Fruit fly (Drosophila melanogaster): ENCODE measurements around the gene ScsbetaA.

Gene ScsbetaA

dm6 chr3R:8890441-8890840, 48.1 kb upstream of the ScsbetaA start (continued):
- TF ChIP-seq CG15601 (tag; optimal IDR thresholded peaks at IDR 0.05), result no peak
- peak; percentile 56 for TF ChIP-seq sens (GFP tag)
- TF ChIP-seq D19B (GFP tag; optimal IDR thresholded peaks at IDR 0.05), result peak; percentile 4
- no peak for TF ChIP-seq CG7745 (tag; optimal IDR thresholded peaks at IDR 0.05)
- TF ChIP-seq lab (GFP tag; optimal IDR thresholded peaks at IDR 0.05), result peak; percentile 24
- TF ChIP-seq Scr (GFP tag; IDR thresholded peaks at IDR 0.05; ENCODE audit: partially characterized antibody), result no peak
- peak; percentile 72 for TF ChIP-seq Med (GFP tag)
- 0 out of 4 replicates have a peak, but pooled peaks have one; percentile 4 for TF ChIP-seq chinmo (GFP tag; IDR thresholded peaks at IDR 0.05; ENCODE audit: partially characterized antibody)
- peak; percentile 7 for TF ChIP-seq CG5180 (GFP tag; optimal IDR thresholded peaks at IDR 0.05)
- no peak for TF ChIP-seq tna (GFP tag; IDR thresholded peaks at IDR 0.05; ENCODE audit: partially characterized antibody)
- TF ChIP-seq zf30C (GFP tag; optimal IDR thresholded peaks at IDR 0.05), result no peak
- no peak for TF ChIP-seq trh (GFP tag; optimal IDR thresholded peaks at IDR 0.05)
- no peak for TF ChIP-seq hb (GFP tag; IDR thresholded peaks at IDR 0.05; ENCODE audit: partially characterized antibody)
- TF ChIP-seq CG2678 (tag; optimal IDR thresholded peaks at IDR 0.05), result peak; percentile 45
- 0 out of 3 replicates have a peak, but pooled peaks have one; percentile 31 for TF ChIP-seq dysf (GFP tag; IDR thresholded peaks at IDR 0.05)
- peak; percentile 27; the same call in 1 of the 2 replicates for TF ChIP-seq E2f2 (GFP tag; IDR thresholded peaks at IDR 0.05)
- TF ChIP-seq Hmr (GFP tag; optimal IDR thresholded peaks at IDR 0.05), result peak; percentile 44
- TF ChIP-seq MTF-1 (GFP tag; optimal IDR thresholded peaks at IDR 0.05; ENCODE audit: borderline replicate concordance), result no peak
- TF ChIP-seq phol (tag; optimal IDR thresholded peaks at IDR 0.05), result no peak
- no peak for TF ChIP-seq HmgD (GFP tag; optimal IDR thresholded peaks at IDR 0.05)
- TF ChIP-seq CG1603 (tag; optimal IDR thresholded peaks at IDR 0.05), result peak; percentile 3
- no peak for TF ChIP-seq insv (GFP tag; optimal IDR thresholded peaks at IDR 0.05)
- TF ChIP-seq Gug (GFP tag; IDR thresholded peaks at IDR 0.05), result no peak
- TF ChIP-seq Xrp1 (GFP tag; IDR thresholded peaks at IDR 0.05), result 0 out of 2 replicates have a peak, but pooled peaks have one; percentile 22
- peak; percentile 27; the same call in 1 of the 2 replicates for TF ChIP-seq CG14014 (GFP tag; IDR thresholded peaks at IDR 0.05)
- TF ChIP-seq CG7357 (GFP tag; IDR thresholded peaks at IDR 0.05), result no peak
- TF ChIP-seq CG9932 (GFP tag; IDR thresholded peaks at IDR 0.05), result peak; percentile 40; the same call in 1 of the 2 replicates
- no peak for TF ChIP-seq CG18619 (GFP tag; optimal IDR thresholded peaks at IDR 0.05)
- TF ChIP-seq PHDP (tag; optimal IDR thresholded peaks at IDR 0.05), result peak; percentile 14
- no peak for TF ChIP-seq Lpt (GFP tag; optimal IDR thresholded peaks at IDR 0.05)
- no peak for TF ChIP-seq ewg (GFP tag; optimal IDR thresholded peaks at IDR 0.05)
- no peak for TF ChIP-seq CG18262 (tag; optimal IDR thresholded peaks at IDR 0.05)

- TF ChIP-seq CG18599 (GFP tag; optimal IDR thresholded peaks at IDR 0.05) (no peak), Pdp1 (GFP tag; optimal IDR thresholded peaks at IDR 0.05) (peak in 1 of 2 experiments; percentile 18), sd (tag; optimal IDR thresholded peaks at IDR 0.05) (peak; percentile 80), CG12769 (tag; optimal IDR thresholded peaks at IDR 0.05) (peak; percentile 13), Ets65A (GFP tag) (peak; percentile 21), oc (tag; optimal IDR thresholded peaks at IDR 0.05) (peak; percentile 64), D (optimal IDR thresholded peaks at IDR 0.05) (no peak), D (GFP tag; optimal IDR thresholded peaks at IDR 0.05) (no peak), chinmo (GFP tag; IDR thresholded peaks at IDR 0.05; ENCODE audit: partially characterized antibody) (0 out of 4 replicates have a peak, but pooled peaks have one; percentile 58), CG13894 (tag; optimal IDR thresholded peaks at IDR 0.05) (peak; percentile 56)
Measured at dm6 chr3R:8891675-8892074, 46.8 kb upstream of the ScsbetaA start.
